Fruit fly (Drosophila melanogaster) whole organism: ENCODE data around the gene CG2260.

Source experiments
- CG8478 ChIP-seq: fragments of >200 bp; optimal IDR thresholded peaks from 2 replicates; lab custom pipeline; 2018; ENCODE audit warnings: inconsistent platforms
- Dll ChIP-seq: fragments of >200 bp; optimal IDR thresholded peaks from 2 replicates; lab custom pipeline; 2017
- EcR ChIP-seq, 2 experiments: fragments of >200 bp; optimal IDR thresholded peaks; 2 replicates each; lab custom pipeline; 2017; ENCODE audit warnings: missing biosample characterization in 2 of 2, missing genetic modification characterization in 2 of 2, missing genetic modification reagents in 2 of 2
- pan ChIP-seq: fragments of >200 bp; optimal IDR thresholded peaks from 2 replicates; lab custom pipeline; 2017
- psq ChIP-seq: fragments of >200 bp; optimal IDR thresholded peaks from 2 replicates; lab custom pipeline; 2017
- usp ChIP-seq: fragments of >200 bp; optimal IDR thresholded peaks from 2 replicates; lab custom pipeline; 2017; ENCODE audit warnings: missing biosample characterization, missing genetic modification characterization, mixed read lengths

CG2260 gene

dm6 chrX:8120939-8121338, at the start of gene CG2260:
Gene CG2260 (minus strand): TSS chrX:8121147.
- TF ChIP-seq pan (lab: Kevin White, UChicago): no peak
- no peak for TF ChIP-seq EcR (GFP tag; optimal IDR thresholded peaks at IDR 0.05; lab: Kevin White, UChicago)
- TF ChIP-seq usp: no peak
- no peak for TF ChIP-seq Dll
- no peak for TF ChIP-seq CG8478 (lab: Kevin White, UChicago)
- no peak for TF ChIP-seq psq (lab: Kevin White, UChicago)

- TF ChIP-seq EcR (GFP tag; optimal IDR thresholded peaks at IDR 0.05; lab: Kevin White, UChicago) (no peak), Dll (no peak), pan (lab: Kevin White, UChicago) (no peak), psq (lab: Kevin White, UChicago) (no peak), CG8478 (lab: Kevin White, UChicago) (no peak), usp (no peak)
These were observed 49.2 kb upstream of the CG2260 start, which contains the start of gene CG2278 for dm6 chrX:8170166-8170565. Gene CG2278 (minus strand): TSS chrX:8170266.

dm6 chrX:8165608-8166007, 44.7 kb upstream of the CG2260 start, which contains the start of gene Or7a:
Gene Or7a (minus strand): TSS chrX:8165708.
- TF ChIP-seq Dll (no peak), psq (lab: Kevin White, UChicago) (no peak), EcR (GFP tag; optimal IDR thresholded peaks at IDR 0.05; lab: Kevin White, UChicago) (no peak), CG8478 (lab: Kevin White, UChicago) (no peak), usp (no peak), pan (lab: Kevin White, UChicago) (no peak)

- TF ChIP-seq psq (lab: Kevin White, UChicago): no peak
- TF ChIP-seq EcR (GFP tag; optimal IDR thresholded peaks at IDR 0.05; lab: Kevin White, UChicago): no peak
- no peak for TF ChIP-seq pan (lab: Kevin White, UChicago)
- TF ChIP-seq usp: no peak
- no peak for TF ChIP-seq CG8478 (lab: Kevin White, UChicago)
- no peak for TF ChIP-seq Dll
These were observed 42.5 kb upstream of the CG2260 start for dm6 chrX:8163452-8163851.

DNA sequence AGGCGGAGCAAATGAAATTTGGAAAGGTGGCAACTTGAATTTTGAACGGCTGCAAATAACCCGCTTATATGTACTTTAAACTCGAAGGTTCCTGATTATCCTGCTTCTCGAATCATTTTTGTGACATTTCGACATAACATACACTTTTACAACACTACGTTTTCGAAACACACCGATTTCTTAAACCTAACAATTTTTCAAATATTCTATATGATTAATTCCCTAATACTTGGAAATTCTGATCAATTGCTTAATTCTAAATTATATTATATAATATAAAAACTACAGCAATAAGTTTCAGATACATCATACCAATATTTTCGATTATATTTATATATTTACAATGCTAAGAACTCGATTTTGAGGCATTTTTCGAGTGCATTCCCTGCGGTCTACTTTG, 41.7 kb upstream of the CG2260 start, which contains the start of gene CG10761:
TSS of gene CG10761 (minus strand) at position 101 of the 400 bp plus-strand sequence.
- no peak for TF ChIP-seq Dll
- TF ChIP-seq usp: no peak
- no peak for TF ChIP-seq CG8478 (lab: Kevin White, UChicago)
- TF ChIP-seq psq (lab: Kevin White, UChicago): no peak
- TF ChIP-seq pan (lab: Kevin White, UChicago): no peak
- no peak for TF ChIP-seq EcR (GFP tag; optimal IDR thresholded peaks at IDR 0.05; lab: Kevin White, UChicago)

- TF ChIP-seq EcR (GFP tag; optimal IDR thresholded peaks at IDR 0.05; lab: Kevin White, UChicago) (no peak), CG8478 (lab: Kevin White, UChicago) (no peak)
These were observed 38.8 kb upstream of the CG2260 start, which contains the start of gene CG15337 for dm6 chrX:8159754-8160153. Gene CG15337 (plus strand): TSS chrX:8160054.

dm6 chrX:8158942-8159472, 38.1 kb upstream of the CG2260 start:
- TF ChIP-seq pan (lab: Kevin White, UChicago) (no peak), Dll (no peak), usp (no peak), psq (lab: Kevin White, UChicago) (no peak), CG8478 (lab: Kevin White, UChicago) (no peak), EcR (GFP tag; optimal IDR thresholded peaks at IDR 0.05; lab: Kevin White, UChicago) (no peak)

DNA sequence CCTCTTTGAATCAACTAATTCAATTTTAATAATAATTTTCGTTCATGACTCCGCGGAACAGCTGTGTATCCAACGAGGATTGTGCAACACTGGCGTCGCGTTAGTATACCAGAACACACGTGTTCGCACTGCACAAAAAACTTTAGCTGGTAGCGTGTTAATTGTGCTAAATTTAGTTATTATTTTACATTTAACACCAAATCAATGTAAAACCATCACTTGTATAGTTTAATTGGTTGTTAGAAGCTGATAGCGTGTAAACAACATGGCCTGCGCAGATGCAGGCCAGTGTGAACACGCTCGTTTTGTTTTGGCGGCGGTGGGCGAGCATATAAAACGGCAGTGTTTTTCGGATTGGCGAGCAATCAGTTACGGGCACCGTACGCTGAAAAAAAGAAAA, 36.3 kb upstream of the CG2260 start, which contains the start of the genes Traf6 and GIIIspla2:
TSS of gene Traf6 (minus strand) at position 93 of the 400 bp plus-strand sequence.
TSS of gene GIIIspla2 (plus strand) at position 335 of the 400 bp plus-strand sequence.
- TF ChIP-seq psq (lab: Kevin White, UChicago) (no peak), EcR (GFP tag; optimal IDR thresholded peaks at IDR 0.05; lab: Kevin White, UChicago) (no peak), CG8478 (lab: Kevin White, UChicago) (no peak), usp (no peak), pan (lab: Kevin White, UChicago) (no peak), Dll (no peak)

DNA sequence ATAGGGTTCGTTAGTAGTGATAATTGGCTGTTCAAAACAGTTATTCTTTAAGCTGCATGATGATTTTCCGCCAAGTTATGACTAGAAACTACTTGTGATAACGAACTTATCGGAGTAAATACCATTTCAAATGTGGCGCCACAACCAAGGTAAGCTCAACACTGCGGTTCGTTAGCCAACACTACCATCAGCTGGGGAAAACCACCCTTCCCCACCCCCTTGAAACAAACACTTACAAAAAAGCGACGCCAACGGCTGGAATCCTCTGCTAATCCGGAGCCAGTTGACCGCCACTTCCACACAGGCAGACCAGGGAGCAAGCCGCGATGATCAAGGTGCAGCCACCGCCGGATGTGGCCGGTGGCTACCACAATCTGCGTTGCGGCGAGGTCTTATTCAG, 31.8 kb upstream of the CG2260 start, which contains the start of gene CG18262:
TSS of gene CG18262 (plus strand) at position 231 of the 400 bp plus-strand sequence.
- TF ChIP-seq CG8478 (lab: Kevin White, UChicago): no peak
- no peak for TF ChIP-seq EcR (GFP tag; optimal IDR thresholded peaks at IDR 0.05; lab: Kevin White, UChicago)
- TF ChIP-seq psq (lab: Kevin White, UChicago): no peak
- TF ChIP-seq Dll: no peak
- TF ChIP-seq usp: no peak
- no peak for TF ChIP-seq pan (lab: Kevin White, UChicago)

dm6 chrX:8152077-8152476, 31.1 kb upstream of the CG2260 start, which contains the start of gene Gbeta5:
Gene Gbeta5 (minus strand): TSS chrX:8152275.
- TF ChIP-seq Dll: no peak
- TF ChIP-seq pan (lab: Kevin White, UChicago): no peak
- TF ChIP-seq CG8478 (lab: Kevin White, UChicago): no peak
- no peak for TF ChIP-seq EcR (GFP tag; optimal IDR thresholded peaks at IDR 0.05; lab: Kevin White, UChicago)

dm6 chrX:8148556-8148955, 27.6 kb upstream of the CG2260 start, which contains the start of gene CG10959:
Gene CG10959 (plus strand): TSS chrX:8148783.
- no peak for TF ChIP-seq Dll
- no peak for TF ChIP-seq usp
- TF ChIP-seq CG8478 (lab: Kevin White, UChicago): no peak
- no peak for TF ChIP-seq pan (lab: Kevin White, UChicago)
- TF ChIP-seq psq (lab: Kevin White, UChicago): no peak
- TF ChIP-seq EcR (GFP tag; optimal IDR thresholded peaks at IDR 0.05; lab: Kevin White, UChicago): no peak

DNA sequence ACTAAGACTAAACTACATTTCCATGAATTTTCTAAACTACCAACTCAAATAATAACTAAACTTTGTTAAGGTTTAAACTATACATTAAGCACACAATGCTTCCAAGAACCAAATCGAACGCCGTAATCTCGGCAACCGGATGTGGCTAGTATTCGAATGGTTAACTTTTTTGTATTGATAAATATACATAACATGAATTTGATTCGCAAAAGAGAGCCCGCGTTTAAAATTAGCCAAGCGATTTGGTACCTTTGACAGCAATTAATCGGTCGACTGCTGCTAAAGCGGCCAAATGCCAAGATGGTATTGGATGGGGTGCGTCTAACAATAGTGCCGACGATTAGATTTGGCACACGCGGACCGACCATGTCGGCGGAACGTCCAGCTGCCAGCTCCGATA, 26.7 kb upstream of the CG2260 start, which contains the start of gene CG15336:
TSS of gene CG15336 (plus strand) at position 301 of the 400 bp plus-strand sequence.
- TF ChIP-seq pan (lab: Kevin White, UChicago) (no peak), CG8478 (lab: Kevin White, UChicago) (no peak), Dll (no peak), psq (lab: Kevin White, UChicago) (no peak), EcR (GFP tag; optimal IDR thresholded peaks at IDR 0.05; lab: Kevin White, UChicago) (no peak), usp (no peak)
